Fruit fly (Drosophila melanogaster) whole organism, adult: ENCODE data around the gene Samuel.

Experiments
- Mnt ChIP-seq: fragments of 200-800 bp; sonication (Bioruptor generic); optimal IDR thresholded peaks from 2 replicates; lab custom pipeline; 2016; ENCODE audit warnings: missing biosample characterization, mild to moderate bottlenecking, missing genetic modification characterization
- kay ChIP-seq: fragments of 200-800 bp; sonication (Bioruptor generic); peaks from one replicate; lab custom pipeline; 2016; ENCODE audit warnings: missing biosample characterization, missing genetic modification characterization, borderline replicate concordance
- toe ChIP-seq: fragments of 200-800 bp; sonication (Bioruptor generic); optimal IDR thresholded peaks from 2 replicates; lab custom pipeline; 2016; ENCODE audit warnings: missing biosample characterization, missing genetic modification characterization

dm6 chr2L:11086357-11086924 lies 19.6 kb upstream of the Samuel start, which contains the start of gene CG16854:
- TF ChIP-seq kay (no peak), toe (GFP tag; lab: Kevin White, UChicago) (no peak), Mnt (no peak)
